Worm (Caenorhabditis elegans) whole organism, late embryonic: ENCODE measurements around the gene ZK1290.15.

Experiments
- C38D4.7 ChIP-seq: fragments of 200-800 bp; sonication (Bioruptor generic); optimal IDR thresholded peaks from 2 replicates; lab custom pipeline; 2018; ENCODE audit warnings: mild to moderate bottlenecking, missing genetic modification characterization, moderate library complexity, missing compliant biosample characterization
- F13H6.1 ChIP-seq: sonication (generic microtip); optimal IDR thresholded peaks from 2 replicates; lab custom pipeline; 2016; ENCODE audit warnings: missing genetic modification characterization, missing compliant biosample characterization
- K09A11.1 ChIP-seq: sonication (generic microtip); optimal IDR thresholded peaks from 2 replicates; lab custom pipeline; 2017; ENCODE audit warnings: antibody characterized with exemption, mild to moderate bottlenecking, missing genetic modification characterization, missing compliant biosample characterization; ENCODE audit not compliant: insufficient read depth
- T23F11.4 ChIP-seq: fragments of 200-800 bp; sonication (Bioruptor generic); optimal IDR thresholded peaks from 2 replicates; lab custom pipeline; 2018; ENCODE audit warnings: mild to moderate bottlenecking, missing genetic modification characterization, missing compliant biosample characterization
- Y22D7AL.16 ChIP-seq: sonication (generic microtip); optimal IDR thresholded peaks from 2 replicates; lab custom pipeline; 2016; ENCODE audit warnings: missing genetic modification characterization, missing compliant biosample characterization
- ceh-18 ChIP-seq: sonication (generic microtip); optimal IDR thresholded peaks from 2 replicates; lab custom pipeline; 2016; ENCODE audit warnings: missing genetic modification characterization, missing compliant biosample characterization
- ceh-2 ChIP-seq: sonication (generic microtip); optimal IDR thresholded peaks from 2 replicates; lab custom pipeline; 2016; ENCODE audit warnings: missing genotype, missing genetic modification characterization, missing compliant biosample characterization
- ceh-22 ChIP-seq: sonication (generic microtip); optimal IDR thresholded peaks from 2 replicates; lab custom pipeline; 2017; ENCODE audit warnings: missing biosample characterization, missing genetic modification characterization
- ceh-31 ChIP-seq: sonication (generic microtip); optimal IDR thresholded peaks from 2 replicates; lab custom pipeline; 2016; ENCODE audit warnings: missing genetic modification characterization, missing compliant biosample characterization
- ceh-34 ChIP-seq: sonication (generic microtip); optimal IDR thresholded peaks from 2 replicates; lab custom pipeline; 2016; ENCODE audit warnings: mild to moderate bottlenecking, missing genetic modification characterization, missing compliant biosample characterization
- ceh-45 ChIP-seq: fragments of 200-800 bp; sonication (Bioruptor generic); IDR thresholded peaks from 2 replicates; pipeline ENCODE4 v1.3.6; 2022; ENCODE audit warnings: missing genetic modification reagents, missing genetic modification characterization, missing compliant biosample characterization
- ceh-48 ChIP-seq: sonication (generic microtip); optimal IDR thresholded peaks from 2 replicates; lab custom pipeline; 2016; ENCODE audit warnings: missing genetic modification characterization, inconsistent platforms, missing compliant biosample characterization
- ceh-6 ChIP-seq: fragments of 200-800 bp; sonication (Bioruptor generic); optimal IDR thresholded peaks from 2 replicates; lab custom pipeline; 2018; ENCODE audit warnings: mild to moderate bottlenecking, missing genetic modification characterization, missing compliant biosample characterization
- ceh-9 ChIP-seq: sonication (generic microtip); optimal IDR thresholded peaks from 2 replicates; lab custom pipeline; 2016; ENCODE audit warnings: mild to moderate bottlenecking, missing genetic modification characterization, inconsistent platforms, missing compliant biosample characterization
- che-1 ChIP-seq: sonication (generic microtip); optimal IDR thresholded peaks from 2 replicates; lab custom pipeline; 2016; ENCODE audit warnings: mild to moderate bottlenecking, missing genetic modification characterization, missing compliant biosample characterization
- dve-1 ChIP-seq: sonication (generic microtip); optimal IDR thresholded peaks from 2 replicates; lab custom pipeline; 2017; ENCODE audit warnings: antibody characterized with exemption, mild to moderate bottlenecking, missing genetic modification characterization, missing compliant biosample characterization
- elt-2 ChIP-seq: sonication (generic microtip); optimal IDR thresholded peaks from 2 replicates; lab custom pipeline; 2016; ENCODE audit warnings: missing genetic modification reagents, missing genetic modification characterization, missing compliant biosample characterization
- elt-4 ChIP-seq: sonication (generic microtip); optimal IDR thresholded peaks from 2 replicates; lab custom pipeline; 2016; ENCODE audit warnings: missing genetic modification characterization, missing compliant biosample characterization
- ets-4 ChIP-seq: sonication (generic microtip); optimal IDR thresholded peaks from 2 replicates; lab custom pipeline; 2016; ENCODE audit warnings: missing genetic modification characterization, missing compliant biosample characterization
- fax-1 ChIP-seq: sonication (generic microtip); optimal IDR thresholded peaks from 2 replicates; lab custom pipeline; 2016; ENCODE audit warnings: missing genotype, missing genetic modification characterization, missing compliant biosample characterization
- fkh-6 ChIP-seq: sonication (generic microtip); optimal IDR thresholded peaks from 2 replicates; lab custom pipeline; 2016; ENCODE audit warnings: missing genetic modification characterization, missing compliant biosample characterization
- gmeb-2 ChIP-seq: sonication (generic microtip); optimal IDR thresholded peaks from 2 replicates; lab custom pipeline; 2016; ENCODE audit warnings: missing genetic modification characterization, inconsistent platforms, missing compliant biosample characterization
- hlh-13 ChIP-seq: fragments of 200-800 bp; sonication (Bioruptor generic); optimal IDR thresholded peaks from 2 replicates; lab custom pipeline; 2018; ENCODE audit warnings: mild to moderate bottlenecking, missing genetic modification characterization, missing compliant biosample characterization
- hlh-8 ChIP-seq: sonication (generic microtip); optimal IDR thresholded peaks from 2 replicates; lab custom pipeline; 2016; ENCODE audit warnings: missing genotype, missing genetic modification characterization, missing compliant biosample characterization
- lim-6 ChIP-seq: sonication (generic microtip); optimal IDR thresholded peaks from 2 replicates; lab custom pipeline; 2016; ENCODE audit warnings: missing genetic modification characterization, missing compliant biosample characterization
- lin-11 ChIP-seq: fragments of 200-800 bp; sonication (Bioruptor generic); optimal IDR thresholded peaks from 2 replicates; lab custom pipeline; 2018; ENCODE audit warnings: mild to moderate bottlenecking, missing genetic modification characterization, missing compliant biosample characterization
- nhr-232 ChIP-seq: sonication (generic microtip); optimal IDR thresholded peaks from 2 replicates; lab custom pipeline; 2016; ENCODE audit warnings: missing genetic modification characterization, missing compliant biosample characterization
- npax-4 ChIP-seq: sonication (generic microtip); optimal IDR thresholded peaks from 2 replicates; lab custom pipeline; 2016; ENCODE audit warnings: missing genetic modification characterization, missing compliant biosample characterization
- pax-1 ChIP-seq: fragments of 150-350 bp; optimal IDR thresholded peaks from 2 replicates; lab custom pipeline; 2014; ENCODE audit warnings: missing biosample characterization, missing genetic modification characterization
- pha-2 ChIP-seq: sonication (generic microtip); optimal IDR thresholded peaks from 2 replicates; lab custom pipeline; 2017; ENCODE audit warnings: mild to moderate bottlenecking, missing genetic modification characterization, missing compliant biosample characterization
- pha-4 ChIP-seq: fragments of 150-350 bp; optimal IDR thresholded peaks from 2 replicates; lab custom pipeline; 2018; ENCODE audit warnings: missing biosample characterization, missing genetic modification reagents, missing genetic modification characterization
- sox-4 ChIP-seq: sonication (generic microtip); optimal IDR thresholded peaks from 2 replicates; lab custom pipeline; 2017; ENCODE audit warnings: mild to moderate bottlenecking, missing genetic modification characterization, inconsistent platforms, missing compliant biosample characterization
- syd-9 ChIP-seq: sonication (generic microtip); optimal IDR thresholded peaks from 2 replicates; lab custom pipeline; 2016; ENCODE audit warnings: mild to moderate bottlenecking, missing genetic modification characterization, moderate library complexity, missing compliant biosample characterization
- tbx-2 ChIP-seq: sonication (generic microtip); optimal IDR thresholded peaks from 2 replicates; lab custom pipeline; 2016; ENCODE audit warnings: missing genetic modification characterization, missing compliant biosample characterization
- ttx-3 ChIP-seq: sonication (generic microtip); optimal IDR thresholded peaks from 2 replicates; lab custom pipeline; 2016; ENCODE audit warnings: missing genetic modification reagents, missing genetic modification characterization, missing compliant biosample characterization
- unc-86 ChIP-seq: sonication (generic microtip); optimal IDR thresholded peaks from 2 replicates; lab custom pipeline; 2016; ENCODE audit warnings: missing genetic modification characterization, missing compliant biosample characterization
- zip-5 ChIP-seq: sonication (generic microtip); optimal IDR thresholded peaks from 2 replicates; lab custom pipeline; 2016; ENCODE audit warnings: missing genetic modification characterization, missing compliant biosample characterization
- ztf-16 ChIP-seq: sonication (generic microtip); optimal IDR thresholded peaks from 2 replicates; lab custom pipeline; 2017; ENCODE audit warnings: missing genetic modification characterization, missing compliant biosample characterization

Gene ZK1290.15

DNA sequence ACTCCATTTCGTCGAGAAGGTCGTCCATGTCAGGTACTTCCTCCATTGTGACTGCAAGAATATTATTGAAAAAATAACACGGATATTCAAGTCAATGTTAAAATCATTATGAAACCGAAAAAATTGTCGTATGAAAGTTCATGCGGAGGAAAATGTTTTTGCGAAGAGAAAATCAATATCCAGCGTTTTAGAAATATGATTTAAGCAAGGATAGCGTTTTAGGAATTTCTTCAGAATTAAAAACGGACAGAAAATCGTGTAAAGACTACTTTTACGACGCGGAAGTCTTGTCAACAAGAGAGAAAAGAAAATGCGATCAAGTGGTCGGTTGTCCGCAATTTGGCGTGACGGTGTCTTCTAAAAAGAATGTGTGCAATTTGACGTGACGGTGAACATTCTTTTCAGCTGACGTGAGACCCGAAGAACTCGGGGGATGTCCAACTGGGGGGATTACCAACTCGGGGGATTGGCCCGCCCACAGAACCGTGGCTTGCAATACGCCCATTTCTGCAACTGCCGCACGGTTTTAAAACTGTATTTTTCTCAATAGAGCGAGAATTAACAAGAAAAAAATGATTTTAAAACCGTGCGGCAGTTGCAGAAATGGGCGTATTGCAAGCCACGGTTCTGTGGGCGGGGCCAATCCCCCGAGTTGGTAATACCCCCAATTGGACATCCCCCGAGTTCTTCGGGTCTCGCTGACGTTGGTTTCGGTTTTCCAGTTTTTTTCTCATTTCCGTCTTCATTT lies 44.7 kb upstream of the ZK1290.15 start, which contains the start of the genes aka-1 and ubc-6 (continued):
- TF ChIP-seq lin-11 (no peak), pha-4 (tag; lab: Kevin White, UChicago) (no peak), ceh-6 (peak; percentile 23), zip-5 (tag; lab: Kevin White, UChicago) (peak; percentile 31), ceh-31 (peak; percentile 93), gmeb-2 (tag; lab: Kevin White, UChicago) (peak; percentile 13), che-1 (tag; lab: Kevin White, UChicago) (no peak), pha-2 (tag; lab: Kevin White, UChicago) (no peak), C38D4.7 (no peak), pax-1 (tag; lab: Kevin White, UChicago) (no peak), ceh-34 (peak; percentile 70), hlh-13 (no peak), ceh-22 (tag; lab: Kevin White, UChicago) (no peak), lim-6 (tag; lab: Kevin White, UChicago) (peak; percentile 64), fax-1 (tag; lab: Kevin White, UChicago) (peak; percentile 72), F13H6.1 (peak; percentile 55), nhr-232 (no peak), fkh-6 (tag; lab: Kevin White, UChicago) (no peak), syd-9 (no peak), ceh-2 (tag; lab: Kevin White, UChicago) (peak; percentile 54), Y22D7AL.16 (no peak), npax-4 (no peak), sox-4 (tag; lab: Kevin White, UChicago) (no peak), elt-4 (no peak), ztf-16 (tag; lab: Kevin White, UChicago) (peak; percentile 18), ets-4 (tag; lab: Kevin White, UChicago) (peak; percentile 49), T23F11.4 (GFP tag; lab: Kevin White, UChicago) (no peak)

DNA sequence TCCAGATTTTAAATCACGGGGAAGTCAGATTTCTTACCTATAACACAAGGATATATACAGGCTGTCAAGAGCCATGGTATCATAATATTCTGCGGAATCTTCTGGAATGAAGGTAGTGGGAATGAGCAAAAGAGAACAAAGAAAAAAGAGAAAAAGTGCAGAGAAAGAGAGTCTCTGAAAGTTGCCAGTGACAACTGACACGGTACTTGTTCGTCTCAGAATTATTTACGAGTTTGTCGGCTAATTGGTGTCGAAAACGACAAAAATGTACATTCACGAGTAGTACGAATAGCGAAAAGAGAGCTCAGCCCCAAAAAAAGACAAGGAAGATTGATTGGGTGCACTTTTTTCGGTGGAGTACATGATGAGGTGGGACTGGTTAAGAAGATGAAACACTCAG lies 40.4 kb upstream of the ZK1290.15 start, which contains the start of gene cah-2:
Gene cah-2, minus strand, starts transcription at position 101 of the 400 bp plus-strand sequence.
- TF ChIP-seq ceh-9: no peak
- TF ChIP-seq lin-11: no peak
- no peak for TF ChIP-seq K09A11.1 (tag; lab: Kevin White, UChicago)
- no peak for TF ChIP-seq ttx-3 (tag; lab: Kevin White, UChicago)
- TF ChIP-seq F13H6.1: no peak
- TF ChIP-seq dve-1 (tag; lab: Kevin White, UChicago): no peak
- TF ChIP-seq hlh-8 (tag; lab: Kevin White, UChicago): no peak
- no peak for TF ChIP-seq tbx-2
- TF ChIP-seq ceh-2 (tag; lab: Kevin White, UChicago): no peak
- TF ChIP-seq fax-1 (tag; lab: Kevin White, UChicago): no peak
- TF ChIP-seq ceh-22 (tag; lab: Kevin White, UChicago): no peak
- TF ChIP-seq unc-86 (tag; lab: Kevin White, UChicago): no peak
- TF ChIP-seq ceh-45 (GFP tag; lab: Robert Waterston, UW): no peak
- TF ChIP-seq ceh-18 (tag; lab: Kevin White, UChicago): no peak
- TF ChIP-seq elt-2 (tag; lab: Kevin White, UChicago): no peak
- TF ChIP-seq ceh-48 (tag; lab: Kevin White, UChicago): no peak

DNA sequence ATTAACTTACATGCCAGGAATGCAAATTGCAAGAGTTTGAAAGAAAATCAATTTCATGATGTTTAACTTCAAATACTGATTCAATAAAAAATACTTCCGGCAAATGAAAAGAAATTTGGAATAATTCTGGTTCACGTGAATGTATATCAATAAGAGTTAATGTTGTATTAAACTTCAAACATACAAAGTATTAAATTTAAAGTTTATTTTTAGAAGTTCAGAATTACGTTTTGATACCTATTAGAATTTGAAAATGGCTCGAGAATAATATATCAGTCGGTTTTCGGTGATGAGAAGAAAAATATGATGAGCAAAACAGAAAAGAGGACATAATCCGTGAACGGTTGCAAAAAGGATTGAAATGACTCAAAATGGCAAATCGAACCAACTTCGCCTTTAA lies 33.8 kb upstream of the ZK1290.15 start, which contains the start of gene D1022.9:
Gene D1022.9, minus strand, starts transcription at position 101 of the 400 bp plus-strand sequence.
- TF ChIP-seq T23F11.4 (GFP tag; lab: Kevin White, UChicago): no peak
